Fruit fly (Drosophila melanogaster): ENCODE measurements around the gene TotA.

DNA sequence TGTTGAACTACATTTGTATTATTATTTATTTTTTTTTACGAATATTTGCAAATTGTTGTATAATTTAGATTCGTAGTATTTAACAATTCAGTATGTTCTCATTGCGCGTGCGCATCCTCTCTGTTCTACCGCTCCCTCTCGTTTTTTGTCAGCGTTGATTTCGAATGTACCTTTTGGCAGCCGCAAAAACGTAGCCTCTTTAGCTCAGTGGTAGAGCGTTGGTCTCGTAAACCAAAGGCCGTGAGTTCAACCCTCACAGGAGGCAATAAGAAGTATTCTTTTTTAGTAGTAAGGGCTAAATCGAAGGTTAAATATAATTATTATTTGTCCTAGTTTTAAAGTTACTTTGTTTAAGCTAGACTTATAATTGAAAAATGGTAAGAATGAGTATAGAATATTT lies 19.7 kb downstream of the TotA start:
- no peak for TF ChIP-seq Crg-1 (GFP tag; optimal IDR thresholded peaks at IDR 0.05)
- TF ChIP-seq Hr96 (GFP tag; optimal IDR thresholded peaks at IDR 0.05): no peak
- no peak for TF ChIP-seq ovo (GFP tag; optimal IDR thresholded peaks at IDR 0.05)
- TF ChIP-seq toe (GFP tag; optimal IDR thresholded peaks at IDR 0.05): no peak
- TF ChIP-seq Clk (GFP tag; optimal IDR thresholded peaks at IDR 0.05): no peak
- TF ChIP-seq bab1 (GFP tag; optimal IDR thresholded peaks at IDR 0.05): no peak
- no peak for TF ChIP-seq Mnt (GFP tag; optimal IDR thresholded peaks at IDR 0.05)
- TF ChIP-seq tj (GFP tag; optimal IDR thresholded peaks at IDR 0.05): no peak

Data from whole organism, adult.